ENCODE assay signal across 5 fruit fly cellular contexts in the genomic region with DNA sequence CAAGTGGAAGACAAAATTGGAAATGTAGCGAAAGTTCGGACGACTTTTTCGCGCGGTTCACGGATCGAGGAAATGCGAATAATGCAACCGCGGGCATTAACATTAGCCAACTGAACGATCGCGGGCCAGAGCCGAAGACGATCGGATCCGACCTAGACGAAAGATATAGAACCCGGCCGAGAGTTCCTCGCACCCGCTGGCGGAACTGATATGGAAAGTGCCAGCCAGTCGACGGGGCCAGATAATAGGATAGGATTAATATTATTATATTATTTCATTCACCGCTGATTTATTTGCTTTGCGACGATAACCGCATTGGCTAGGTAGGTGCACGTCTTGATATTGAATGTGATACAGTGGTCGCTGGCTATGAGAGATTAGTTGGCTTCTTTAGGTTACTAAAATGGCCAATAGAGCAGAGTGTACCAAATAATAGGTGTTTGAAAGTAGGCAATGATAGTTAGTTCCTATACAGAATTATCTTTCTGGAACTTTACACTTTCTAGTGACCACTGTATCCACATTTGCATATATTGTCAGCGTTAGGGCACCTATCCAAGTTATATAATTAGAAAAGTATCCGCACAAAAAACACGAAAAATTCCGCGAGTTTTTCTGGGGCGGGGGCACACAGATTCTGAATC.
TF ChIP-seq lines count a peak whose summit lies in the region.

No protein-coding gene starts in this region.

- TF ChIP-seq CTCF in whole organism, embryonic (GFP tag; optimal IDR thresholded peaks at IDR 0.05; lab: Kevin White, UChicago) = peak; percentile 26

TF ChIP-seq in whole organism, adult, 20 proteins besides CTCF, POLR2A, EP300 and RAD21 (continues in another document):
- TF ChIP-seq Crg-1 (GFP tag; optimal IDR thresholded peaks at IDR 0.05; lab: Kevin White, UChicago) = peak; percentile 42
- peak; percentile 84 for TF ChIP-seq CG7045 (GFP tag; optimal IDR thresholded peaks at IDR 0.05; lab: Kevin White, UChicago)
- TF ChIP-seq pad (GFP tag; optimal IDR thresholded peaks at IDR 0.05; lab: Kevin White, UChicago) = peak; percentile 66
- peak; percentile 86 for TF ChIP-seq Hr96 (GFP tag; optimal IDR thresholded peaks at IDR 0.05; lab: Kevin White, UChicago)
- no peak for TF ChIP-seq ovo (GFP tag; optimal IDR thresholded peaks at IDR 0.05; lab: Kevin White, UChicago)
- peak; percentile 93 for TF ChIP-seq CG12768 (GFP tag; optimal IDR thresholded peaks at IDR 0.05; lab: Kevin White, UChicago)
- no peak for TF ChIP-seq tj (GFP tag; optimal IDR thresholded peaks at IDR 0.05; lab: Kevin White, UChicago)
- peak; percentile 85 for TF ChIP-seq bab1 (GFP tag; optimal IDR thresholded peaks at IDR 0.05; lab: Kevin White, UChicago)
- peak; percentile 78 for TF ChIP-seq CG5204 (GFP tag; optimal IDR thresholded peaks at IDR 0.05; lab: Kevin White, UChicago)
- peak; percentile 11 for TF ChIP-seq Mnt (GFP tag; optimal IDR thresholded peaks at IDR 0.05; lab: Kevin White, UChicago)
- TF ChIP-seq cic (GFP tag; optimal IDR thresholded peaks at IDR 0.05; lab: Kevin White, UChicago) = peak; percentile 73
- TF ChIP-seq CG14711 (tag; optimal IDR thresholded peaks at IDR 0.05; lab: Kevin White, UChicago) = peak; percentile 84
- TF ChIP-seq kay (GFP tag; lab: Kevin White, UChicago; ENCODE audit: borderline replicate concordance) = no peak
- peak; percentile 93 for TF ChIP-seq CG7101 (tag; optimal IDR thresholded peaks at IDR 0.05; lab: Kevin White, UChicago)
- no peak for TF ChIP-seq cnc (optimal IDR thresholded peaks at IDR 0.05; lab: Kevin White, UChicago)
- TF ChIP-seq CG33017 (tag; optimal IDR thresholded peaks at IDR 0.05; lab: Kevin White, UChicago) = peak; percentile 92

TF ChIP-seq in whole organism, embryonic, 481 proteins besides CTCF, POLR2A, EP300 and RAD21 (continues in another document):
- peak; percentile 22 for TF ChIP-seq CG5180 (GFP tag; optimal IDR thresholded peaks at IDR 0.05; lab: Kevin White, UChicago)
- TF ChIP-seq CG9797 (GFP tag; optimal IDR thresholded peaks at IDR 0.05; lab: Kevin White, UChicago) = no peak
- 0 out of 2 replicates have a peak, but pooled peaks have one; percentile 37 for TF ChIP-seq CG5953 (GFP tag; IDR thresholded peaks at IDR 0.05; lab: Robert Waterston, UW)
- TF ChIP-seq Doc2 (GFP tag; IDR thresholded peaks at IDR 0.05; lab: Robert Waterston, UW) = no peak
- peak; percentile 83 for TF ChIP-seq ind (GFP tag; optimal IDR thresholded peaks at IDR 0.05; lab: Kevin White, UChicago)
- TF ChIP-seq CG6272 (GFP tag; IDR thresholded peaks at IDR 0.05; lab: Robert Waterston, UW) = 0 out of 2 replicates have a peak, but pooled peaks have one; percentile 46
- TF ChIP-seq Nf-YB (GFP tag; optimal IDR thresholded peaks at IDR 0.05; lab: Kevin White, UChicago) = peak; percentile 11
- TF ChIP-seq NC2β (GFP tag; optimal IDR thresholded peaks at IDR 0.05; lab: Kevin White, UChicago) = no peak
- TF ChIP-seq so (GFP tag; IDR thresholded peaks at IDR 0.05; lab: Robert Waterston, UW) = peak; percentile 70; the same call in 1 of the 3 replicates
- peak; percentile 29 for TF ChIP-seq CG8359 (GFP tag; optimal IDR thresholded peaks at IDR 0.05; lab: Kevin White, UChicago; ENCODE audit: borderline replicate concordance)
- no peak for TF ChIP-seq h (optimal IDR thresholded peaks at IDR 0.05; lab: Kevin White, UChicago)
- peak; percentile 74 for TF ChIP-seq CG17328 (GFP tag; IDR thresholded peaks at IDR 0.05; lab: Robert Waterston, UW)
- TF ChIP-seq HHEX (GFP tag; optimal IDR thresholded peaks at IDR 0.05; lab: Kevin White, UChicago) = peak; percentile 46
- TF ChIP-seq az2 (GFP tag; optimal IDR thresholded peaks at IDR 0.05; lab: Kevin White, UChicago) = peak; percentile 47
- peak; percentile 44; the same call in 1 of the 2 replicates for TF ChIP-seq seq (GFP tag; IDR thresholded peaks at IDR 0.05; lab: Robert Waterston, UW)
- no peak for TF ChIP-seq fd102C (GFP tag; optimal IDR thresholded peaks at IDR 0.05; lab: Kevin White, UChicago)

TF ChIP-seq in whole organism, prepupa, 60 proteins besides CTCF, POLR2A, EP300 and RAD21 (continues in another document):
- TF ChIP-seq achi (GFP tag; optimal IDR thresholded peaks at IDR 0.05; lab: Kevin White, UChicago) (peak; percentile 78), Smox (GFP tag; optimal IDR thresholded peaks at IDR 0.05; lab: Kevin White, UChicago) (peak; percentile 57), eg (GFP tag; IDR thresholded peaks at IDR 0.05; lab: Robert Waterston, UW) (peak; percentile 91), esn (GFP tag; optimal IDR thresholded peaks at IDR 0.05; lab: Kevin White, UChicago) (peak; percentile 61), fd85E (GFP tag; optimal IDR thresholded peaks at IDR 0.05; lab: Kevin White, UChicago) (no peak), dsx (GFP tag; optimal IDR thresholded peaks at IDR 0.05; lab: Kevin White, UChicago; ENCODE audit: poor library complexity, severe bottlenecking) (no peak), OdsH (GFP tag; optimal IDR thresholded peaks at IDR 0.05; lab: Kevin White, UChicago) (peak; percentile 78), CG6163 (GFP tag; IDR thresholded peaks at IDR 0.05; lab: Robert Waterston, UW) (peak; percentile 91), Hr4 (GFP tag; optimal IDR thresholded peaks at IDR 0.05; lab: Kevin White, UChicago) (peak; percentile 87), topi (GFP tag; optimal IDR thresholded peaks at IDR 0.05; lab: Kevin White, UChicago) (peak; percentile 73), vri (GFP tag; optimal IDR thresholded peaks at IDR 0.05; lab: Kevin White, UChicago) (peak; percentile 87), ss (GFP tag; optimal IDR thresholded peaks at IDR 0.05; lab: Kevin White, UChicago) (peak in 1 of 2 experiments; percentile 7), Ets21C (GFP tag; optimal IDR thresholded peaks at IDR 0.05; lab: Kevin White, UChicago) (peak; percentile 55), lz (GFP tag; optimal IDR thresholded peaks at IDR 0.05; lab: Kevin White, UChicago) (peak; percentile 62), pdm3 (GFP tag; optimal IDR thresholded peaks at IDR 0.05; lab: Kevin White, UChicago) (peak; percentile 76), CG6808 (GFP tag; optimal IDR thresholded peaks at IDR 0.05; lab: Kevin White, UChicago) (peak; percentile 45), Hr38 (GFP tag; optimal IDR thresholded peaks at IDR 0.05; lab: Kevin White, UChicago) (no peak)

TF ChIP-seq in whole organism, pupa, 21 proteins besides CTCF, POLR2A, EP300 and RAD21 (continues in another document):
- TF ChIP-seq CG12605 (GFP tag; IDR thresholded peaks at IDR 0.05; lab: Robert Waterston, UW) = peak; percentile 60
- no peak for TF ChIP-seq CG13204 (GFP tag; optimal IDR thresholded peaks at IDR 0.05; lab: Kevin White, UChicago)
- peak; percentile 37 for TF ChIP-seq Snoo (tag; optimal IDR thresholded peaks at IDR 0.05; lab: Kevin White, UChicago)
- TF ChIP-seq rn (GFP tag; IDR thresholded peaks at IDR 0.05; lab: Robert Waterston, UW) = peak; percentile 83
- peak; percentile 80 for TF ChIP-seq EcR (GFP tag; optimal IDR thresholded peaks at IDR 0.05; lab: Kevin White, UChicago)
- TF ChIP-seq CG15710 (tag; optimal IDR thresholded peaks at IDR 0.05; lab: Kevin White, UChicago) = peak; percentile 52
- TF ChIP-seq CG8301 (tag; optimal IDR thresholded peaks at IDR 0.05; lab: Kevin White, UChicago) = peak; percentile 78
- peak; percentile 65 for TF ChIP-seq Pif1B (GFP tag; optimal IDR thresholded peaks at IDR 0.05; lab: Kevin White, UChicago)
- TF ChIP-seq CG32121 (GFP tag; IDR thresholded peaks at IDR 0.05; lab: Robert Waterston, UW) = peak; percentile 87
- peak; percentile 62 for TF ChIP-seq CG8159 (tag; optimal IDR thresholded peaks at IDR 0.05; lab: Kevin White, UChicago)
- peak; percentile 48 for TF ChIP-seq CG17806 (tag; optimal IDR thresholded peaks at IDR 0.05; lab: Kevin White, UChicago)
- peak; percentile 54 for TF ChIP-seq CG34367 (tag; optimal IDR thresholded peaks at IDR 0.05; lab: Kevin White, UChicago)
- TF ChIP-seq D1 (tag; optimal IDR thresholded peaks at IDR 0.05; lab: Kevin White, UChicago) = no peak
- TF ChIP-seq CG10348 (GFP tag; IDR thresholded peaks at IDR 0.05; lab: Robert Waterston, UW) = peak; percentile 36; the same call in 1 of the 2 replicates
- TF ChIP-seq fd96Ca (GFP tag; IDR thresholded peaks at IDR 0.05; lab: Robert Waterston, UW) = peak; percentile 92
- TF ChIP-seq CG9948 (tag; optimal IDR thresholded peaks at IDR 0.05; lab: Kevin White, UChicago) = peak; percentile 53
- TF ChIP-seq CG14655 (GFP tag; optimal IDR thresholded peaks at IDR 0.05; lab: Kevin White, UChicago) = peak; percentile 84
- TF ChIP-seq Pif1A (GFP tag; optimal IDR thresholded peaks at IDR 0.05; lab: Kevin White, UChicago) = peak; percentile 68
- TF ChIP-seq CG4496 (GFP tag; IDR thresholded peaks at IDR 0.05; lab: Robert Waterston, UW) = peak; percentile 87

TF ChIP-seq in whole organism, wandering third instar larva, 38 proteins besides CTCF, POLR2A, EP300 and RAD21 (continues in another document):
- TF ChIP-seq Jra (GFP tag; optimal IDR thresholded peaks at IDR 0.05; lab: Kevin White, UChicago) = no peak
- no peak for TF ChIP-seq jim (GFP tag; optimal IDR thresholded peaks at IDR 0.05; lab: Kevin White, UChicago)
- TF ChIP-seq CG9705 (GFP tag; optimal IDR thresholded peaks at IDR 0.05; lab: Kevin White, UChicago) = peak; percentile 27
- peak; percentile 26 for TF ChIP-seq sv (GFP tag; optimal IDR thresholded peaks at IDR 0.05; lab: Kevin White, UChicago)
- peak; percentile 73 for TF ChIP-seq tai (GFP tag; optimal IDR thresholded peaks at IDR 0.05; lab: Kevin White, UChicago)
- peak; percentile 81 for TF ChIP-seq ey (GFP tag; optimal IDR thresholded peaks at IDR 0.05; lab: Kevin White, UChicago)
- TF ChIP-seq Vsx2 (GFP tag; optimal IDR thresholded peaks at IDR 0.05; lab: Kevin White, UChicago; ENCODE audit: partially characterized antibody) = no peak
- TF ChIP-seq fru (GFP tag; optimal IDR thresholded peaks at IDR 0.05; lab: Kevin White, UChicago) = peak; percentile 73
- no peak for TF ChIP-seq lola (GFP tag; optimal IDR thresholded peaks at IDR 0.05; lab: Kevin White, UChicago)
- peak; percentile 79 for TF ChIP-seq br (GFP tag; optimal IDR thresholded peaks at IDR 0.05; lab: Kevin White, UChicago)
- TF ChIP-seq foxo (GFP tag; optimal IDR thresholded peaks at IDR 0.05; lab: Kevin White, UChicago) = peak; percentile 24 to 84
- TF ChIP-seq dsf (GFP tag; optimal IDR thresholded peaks at IDR 0.05; lab: Kevin White, UChicago; ENCODE audit: borderline replicate concordance) = no peak
- peak; percentile 75 for TF ChIP-seq Hnf4 (GFP tag; optimal IDR thresholded peaks at IDR 0.05; lab: Kevin White, UChicago)
- TF ChIP-seq brk (GFP tag; optimal IDR thresholded peaks at IDR 0.05; lab: Kevin White, UChicago) = peak; percentile 25
- peak; percentile 44 for TF ChIP-seq CrebA (GFP tag; optimal IDR thresholded peaks at IDR 0.05; lab: Kevin White, UChicago; ENCODE audit: borderline replicate concordance)
- peak; percentile 79 for TF ChIP-seq HLH106 (tag; optimal IDR thresholded peaks at IDR 0.05; lab: Kevin White, UChicago)
- TF ChIP-seq Dif (GFP tag; optimal IDR thresholded peaks at IDR 0.05; lab: Kevin White, UChicago; ENCODE audit: partially characterized antibody) = no peak
- TF ChIP-seq Abd-B (GFP tag; optimal IDR thresholded peaks at IDR 0.05; lab: Kevin White, UChicago) = no peak
- TF ChIP-seq Sp1 (GFP tag; optimal IDR thresholded peaks at IDR 0.05; lab: Kevin White, UChicago) = peak; percentile 49
- TF ChIP-seq usp (GFP tag; optimal IDR thresholded peaks at IDR 0.05; lab: Kevin White, UChicago) = no peak
